Worm (Caenorhabditis elegans) whole organism, L4 larva: ENCODE results near the gene srx-66.

Experiments used
- ama-1 ChIP-seq: fragments of 150-350 bp; optimal IDR thresholded peaks from 2 replicates; lab custom pipeline; 2014; ENCODE audit warnings: inconsistent platforms, mixed read lengths
- ceh-20 ChIP-seq: fragments of 200-800 bp; sonication (Bioruptor generic); IDR thresholded peaks from 2 replicates; pipeline ENCODE4 v1.3.6; 2022; ENCODE audit warnings: missing genetic modification reagents, missing genetic modification characterization, missing compliant biosample characterization
- lim-7 ChIP-seq: fragments of 200-800 bp; sonication (Bioruptor generic); IDR thresholded peaks from 2 replicates; pipeline ENCODE4 v1.3.6; 2022; ENCODE audit warnings: missing genetic modification characterization, missing compliant biosample characterization
- nhr-6 ChIP-seq: fragments of 150-350 bp; optimal IDR thresholded peaks from 2 replicates; lab custom pipeline; 2014; ENCODE audit warnings: missing biosample characterization, missing genetic modification characterization
- pha-4 ChIP-seq, 2 experiments: fragments of 150-350 bp in 1 of 2; fragments of 200-800 bp in 1 of 2; sonication (Bioruptor generic) in 1 of 2; IDR thresholded peaks in 1 of 2; optimal IDR thresholded peaks in 1 of 2; 2 replicates each; pipeline versions ENCODE4 v1.3.6 to Lab custom; 2014 to 2022; ENCODE audit warnings: missing genetic modification characterization in 2 of 2, missing genetic modification reagents in 2 of 2, missing biosample characterization in 1 of 2, missing compliant biosample characterization in 1 of 2
- pqm-1 ChIP-seq: sonication (generic microtip); optimal IDR thresholded peaks from 2 replicates; lab custom pipeline; 2017; ENCODE audit warnings: missing biosample characterization, missing genetic modification characterization
- set-16 ChIP-seq: fragments of 200-800 bp; sonication (Bioruptor generic); IDR thresholded peaks from 2 replicates; pipeline ENCODE4 v1.3.6; 2022; ENCODE audit warnings: missing genetic modification reagents, missing genetic modification characterization, missing compliant biosample characterization
- ztf-11 ChIP-seq: fragments of 150-350 bp; optimal IDR thresholded peaks from 2 replicates; lab custom pipeline; 2014; ENCODE audit warnings: missing biosample characterization, missing genetic modification characterization

DNA sequence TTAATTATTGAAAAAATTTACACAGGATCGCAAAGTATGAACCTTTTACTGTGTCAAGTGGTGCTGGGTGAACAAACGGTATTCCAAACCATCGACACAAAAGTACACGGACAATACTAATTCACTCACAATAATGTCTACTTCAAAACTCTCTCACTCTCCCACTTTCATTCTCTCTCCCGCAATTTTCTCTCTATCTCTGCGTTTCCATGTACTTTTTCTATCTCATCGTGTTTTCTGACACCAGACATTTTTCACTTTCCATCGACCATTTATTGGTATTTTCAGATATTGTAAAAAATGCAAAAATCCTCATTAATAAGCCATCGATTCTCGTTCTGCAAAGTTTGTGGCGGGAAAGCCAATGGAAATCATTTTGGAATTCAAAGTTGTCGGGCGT lies 13.5 kb upstream of the srx-66 start, which contains the start of gene nhr-156:
- no peak for TF ChIP-seq nhr-6 (tag; lab: Kevin White, UChicago)
- no peak for TF ChIP-seq set-16
- TF ChIP-seq lim-7, result no peak
- no peak for TF ChIP-seq ztf-11 (tag; lab: Kevin White, UChicago)
- no peak for TF ChIP-seq ama-1 (lab: Kevin White, UChicago)
- TF ChIP-seq pha-4 (GFP tag; IDR thresholded peaks at IDR 0.05; lab: Robert Waterston, UW), result no peak
- TF ChIP-seq pha-4 (tag; optimal IDR thresholded peaks at IDR 0.05; lab: Kevin White, UChicago), result no peak
- TF ChIP-seq ceh-20, result no peak
- peak; percentile 3 for TF ChIP-seq pqm-1 (tag; lab: Kevin White, UChicago)
